5 fruit fly cellular contexts compared by ENCODE assay signal in genomic region chrX:6338738-6339614, dm6.
A peak's percentile ranks its signal among the peaks of the same experiment; 100 is the strongest.
TF ChIP-seq lines count a peak whose summit lies in the region.

No protein-coding gene starts in this region.

- no peak for TF ChIP-seq CTCF in whole organism, embryonic (GFP tag; optimal IDR thresholded peaks at IDR 0.05; lab: Kevin White, UChicago)

TF ChIP-seq in whole organism, adult, 20 proteins besides CTCF, POLR2A, EP300 and RAD21:
- TF ChIP-seq CG7101 (tag; optimal IDR thresholded peaks at IDR 0.05; lab: Kevin White, UChicago) (peak; percentile 17), Hr96 (GFP tag; optimal IDR thresholded peaks at IDR 0.05; lab: Kevin White, UChicago) (no peak), toe (GFP tag; optimal IDR thresholded peaks at IDR 0.05; lab: Kevin White, UChicago) (no peak), CG14711 (tag; optimal IDR thresholded peaks at IDR 0.05; lab: Kevin White, UChicago) (no peak), CG12768 (GFP tag; optimal IDR thresholded peaks at IDR 0.05; lab: Kevin White, UChicago) (no peak), tj (GFP tag; optimal IDR thresholded peaks at IDR 0.05; lab: Kevin White, UChicago) (peak; percentile 13), cic (GFP tag; optimal IDR thresholded peaks at IDR 0.05; lab: Kevin White, UChicago) (no peak), CG11617 (GFP tag; optimal IDR thresholded peaks at IDR 0.05; lab: Kevin White, UChicago) (no peak), ovo (GFP tag; optimal IDR thresholded peaks at IDR 0.05; lab: Kevin White, UChicago) (no peak)

TF ChIP-seq in whole organism, embryonic, 481 proteins besides CTCF, POLR2A, EP300 and RAD21 (continues in another document):
- TF ChIP-seq cad (GFP tag; optimal IDR thresholded peaks at IDR 0.05; lab: Kevin White, UChicago): no peak
- peak in 1 of 2 experiments; percentile 21 for TF ChIP-seq bsh (GFP tag; optimal IDR thresholded peaks at IDR 0.05; lab: Kevin White, UChicago)
- TF ChIP-seq mld (GFP tag; IDR thresholded peaks at IDR 0.05; lab: Robert Waterston, UW; ENCODE audit: partially characterized antibody): no peak
- no peak for TF ChIP-seq amos (GFP tag; IDR thresholded peaks at IDR 0.05; lab: Robert Waterston, UW; ENCODE audit: partially characterized antibody)
- no peak for TF ChIP-seq CG32772 (GFP tag; IDR thresholded peaks at IDR 0.05; lab: Robert Waterston, UW)
- no peak for TF ChIP-seq odd (GFP tag; optimal IDR thresholded peaks at IDR 0.05; lab: Kevin White, UChicago)
- no peak for TF ChIP-seq CG16813 (GFP tag; IDR thresholded peaks at IDR 0.05; lab: Robert Waterston, UW; ENCODE audit: partially characterized antibody)
- TF ChIP-seq CG6854 (GFP tag; optimal IDR thresholded peaks at IDR 0.05; lab: Kevin White, UChicago): no peak
- TF ChIP-seq NFAT (GFP tag; IDR thresholded peaks at IDR 0.05; lab: Robert Waterston, UW): 0 out of 2 replicates have a peak, but pooled peaks have one; percentile 4
- TF ChIP-seq CG6254 (GFP tag; optimal IDR thresholded peaks at IDR 0.05; lab: Kevin White, UChicago): peak; percentile 15
- TF ChIP-seq CG9437 (GFP tag; optimal IDR thresholded peaks at IDR 0.05; lab: Kevin White, UChicago): peak; percentile 19
- TF ChIP-seq gt (GFP tag; IDR thresholded peaks at IDR 0.05; lab: Robert Waterston, UW): no peak
- no peak for TF ChIP-seq NC2β (GFP tag; optimal IDR thresholded peaks at IDR 0.05; lab: Kevin White, UChicago)
- TF ChIP-seq her (GFP tag; optimal IDR thresholded peaks at IDR 0.05; lab: Kevin White, UChicago): no peak
- no peak for TF ChIP-seq CG15073 (GFP tag; optimal IDR thresholded peaks at IDR 0.05; lab: Kevin White, UChicago)
- no peak for TF ChIP-seq CG10267 (tag; optimal IDR thresholded peaks at IDR 0.05; lab: Kevin White, UChicago)
- TF ChIP-seq az2 (GFP tag; optimal IDR thresholded peaks at IDR 0.05; lab: Kevin White, UChicago): no peak
- TF ChIP-seq aop (GFP tag; IDR thresholded peaks at IDR 0.05; lab: Robert Waterston, UW): no peak
- TF ChIP-seq TFAM (GFP tag; optimal IDR thresholded peaks at IDR 0.05; lab: Kevin White, UChicago): no peak
- TF ChIP-seq CG17186 (GFP tag; optimal IDR thresholded peaks at IDR 0.05; lab: Kevin White, UChicago): no peak
- no peak for TF ChIP-seq YL-1 (GFP tag; optimal IDR thresholded peaks at IDR 0.05; lab: Kevin White, UChicago)

TF ChIP-seq in whole organism, prepupa, 60 proteins besides CTCF, POLR2A, EP300 and RAD21 (continues in another document):
- TF ChIP-seq CG10669 (GFP tag; optimal IDR thresholded peaks at IDR 0.05; lab: Kevin White, UChicago) (peak; percentile 63), Sox14 (GFP tag; optimal IDR thresholded peaks at IDR 0.05; lab: Kevin White, UChicago) (peak; percentile 79), CG10631 (GFP tag; optimal IDR thresholded peaks at IDR 0.05; lab: Kevin White, UChicago) (peak; percentile 66), CG6792 (GFP tag; optimal IDR thresholded peaks at IDR 0.05; lab: Kevin White, UChicago) (peak; percentile 48), CG31627 (GFP tag; optimal IDR thresholded peaks at IDR 0.05; lab: Kevin White, UChicago) (peak; percentile 64), CG3032 (tag; optimal IDR thresholded peaks at IDR 0.05; lab: Kevin White, UChicago) (peak; percentile 65), achi (GFP tag; optimal IDR thresholded peaks at IDR 0.05; lab: Kevin White, UChicago) (peak; percentile 48), CG11294 (GFP tag; IDR thresholded peaks at IDR 0.05; lab: Robert Waterston, UW) (peak; percentile 56), CG8119 (GFP tag; IDR thresholded peaks at IDR 0.05; lab: Robert Waterston, UW) (peak; percentile 47; the same call in 2 of the 3 replicates), CG32006 (GFP tag; optimal IDR thresholded peaks at IDR 0.05; lab: Kevin White, UChicago) (peak; percentile 79), Hr38 (GFP tag; optimal IDR thresholded peaks at IDR 0.05; lab: Kevin White, UChicago) (no peak), CG6163 (GFP tag; IDR thresholded peaks at IDR 0.05; lab: Robert Waterston, UW) (peak; percentile 63), OdsH (GFP tag; optimal IDR thresholded peaks at IDR 0.05; lab: Kevin White, UChicago) (peak; percentile 54), CG3919 (GFP tag; optimal IDR thresholded peaks at IDR 0.05; lab: Kevin White, UChicago) (peak; percentile 47), vri (GFP tag; optimal IDR thresholded peaks at IDR 0.05; lab: Kevin White, UChicago) (peak; percentile 9), lz (GFP tag; optimal IDR thresholded peaks at IDR 0.05; lab: Kevin White, UChicago) (peak; percentile 60), pdm3 (GFP tag; optimal IDR thresholded peaks at IDR 0.05; lab: Kevin White, UChicago) (peak; percentile 64), CG34406 (GFP tag; optimal IDR thresholded peaks at IDR 0.05; lab: Kevin White, UChicago) (peak; percentile 55), CG9139 (GFP tag; optimal IDR thresholded peaks at IDR 0.05; lab: Kevin White, UChicago) (no peak), topi (GFP tag; optimal IDR thresholded peaks at IDR 0.05; lab: Kevin White, UChicago) (peak; percentile 61), dac (GFP tag; optimal IDR thresholded peaks at IDR 0.05; lab: Kevin White, UChicago) (no peak)

TF ChIP-seq in whole organism, pupa, 21 proteins besides CTCF, POLR2A, EP300 and RAD21:
- TF ChIP-seq CG8159 (tag; optimal IDR thresholded peaks at IDR 0.05; lab: Kevin White, UChicago) (peak; percentile 73), Snoo (tag; optimal IDR thresholded peaks at IDR 0.05; lab: Kevin White, UChicago) (peak; percentile 41), CG17806 (tag; optimal IDR thresholded peaks at IDR 0.05; lab: Kevin White, UChicago) (peak; percentile 61), CG9948 (tag; optimal IDR thresholded peaks at IDR 0.05; lab: Kevin White, UChicago) (peak; percentile 67), rn (GFP tag; IDR thresholded peaks at IDR 0.05; lab: Robert Waterston, UW) (no peak), D1 (tag; optimal IDR thresholded peaks at IDR 0.05; lab: Kevin White, UChicago) (no peak), CG15710 (tag; optimal IDR thresholded peaks at IDR 0.05; lab: Kevin White, UChicago) (peak; percentile 57), CG14655 (GFP tag; optimal IDR thresholded peaks at IDR 0.05; lab: Kevin White, UChicago) (peak; percentile 73), CG8301 (tag; optimal IDR thresholded peaks at IDR 0.05; lab: Kevin White, UChicago) (peak; percentile 54), CG10348 (GFP tag; IDR thresholded peaks at IDR 0.05; lab: Robert Waterston, UW) (no peak), CG13204 (GFP tag; optimal IDR thresholded peaks at IDR 0.05; lab: Kevin White, UChicago) (no peak), CG4496 (GFP tag; IDR thresholded peaks at IDR 0.05; lab: Robert Waterston, UW) (peak; percentile 76), EcR (GFP tag; optimal IDR thresholded peaks at IDR 0.05; lab: Kevin White, UChicago) (peak; percentile 6), CG12605 (GFP tag; IDR thresholded peaks at IDR 0.05; lab: Robert Waterston, UW) (peak; percentile 30; the same call in 1 of the 2 replicates), Ets98B (GFP tag; IDR thresholded peaks at IDR 0.05; lab: Robert Waterston, UW) (peak; percentile 52), Pif1A (GFP tag; optimal IDR thresholded peaks at IDR 0.05; lab: Kevin White, UChicago) (peak; percentile 53), Pif1B (GFP tag; optimal IDR thresholded peaks at IDR 0.05; lab: Kevin White, UChicago) (peak; percentile 15), CG32121 (GFP tag; IDR thresholded peaks at IDR 0.05; lab: Robert Waterston, UW) (peak; percentile 49; the same call in 1 of the 2 replicates), CG34367 (tag; optimal IDR thresholded peaks at IDR 0.05; lab: Kevin White, UChicago) (peak; percentile 49), fd96Ca (GFP tag; IDR thresholded peaks at IDR 0.05; lab: Robert Waterston, UW) (peak; percentile 68; the same call in 2 of the 3 replicates), gl (tag; optimal IDR thresholded peaks at IDR 0.05; lab: Kevin White, UChicago) (peak; percentile 11)

TF ChIP-seq in whole organism, wandering third instar larva, 38 proteins besides CTCF, POLR2A, EP300 and RAD21:
- TF ChIP-seq psq (GFP tag; optimal IDR thresholded peaks at IDR 0.05; lab: Kevin White, UChicago) (no peak), h (GFP tag; optimal IDR thresholded peaks at IDR 0.05; lab: Kevin White, UChicago) (peak; percentile 55), br (GFP tag; optimal IDR thresholded peaks at IDR 0.05; lab: Kevin White, UChicago) (peak; percentile 39), sv (GFP tag; optimal IDR thresholded peaks at IDR 0.05; lab: Kevin White, UChicago) (no peak), dl (GFP tag; optimal IDR thresholded peaks at IDR 0.05; lab: Kevin White, UChicago; ENCODE audit: insufficient read depth in 1 of 2, partially characterized antibody in 2 of 2) (peak; percentile 14 to 47), Myc (optimal IDR thresholded peaks at IDR 0.05; lab: Kevin White, UChicago) (no peak), Abd-B (GFP tag; optimal IDR thresholded peaks at IDR 0.05; lab: Kevin White, UChicago) (no peak), Rel (GFP tag; optimal IDR thresholded peaks at IDR 0.05; lab: Kevin White, UChicago) (no peak), Rel (tag; optimal IDR thresholded peaks at IDR 0.05; lab: Kevin White, UChicago) (no peak), usp (GFP tag; optimal IDR thresholded peaks at IDR 0.05; lab: Kevin White, UChicago) (no peak), Dfd (GFP tag; optimal IDR thresholded peaks at IDR 0.05; lab: Kevin White, UChicago) (no peak), sage (GFP tag; optimal IDR thresholded peaks at IDR 0.05; lab: Kevin White, UChicago) (no peak), Jra (GFP tag; optimal IDR thresholded peaks at IDR 0.05; lab: Kevin White, UChicago) (no peak), Dif (GFP tag; optimal IDR thresholded peaks at IDR 0.05; lab: Kevin White, UChicago; ENCODE audit: partially characterized antibody) (peak; percentile 59), CrebA (GFP tag; optimal IDR thresholded peaks at IDR 0.05; lab: Kevin White, UChicago; ENCODE audit: borderline replicate concordance) (no peak), HLH106 (tag; optimal IDR thresholded peaks at IDR 0.05; lab: Kevin White, UChicago) (peak; percentile 53), ey (GFP tag; optimal IDR thresholded peaks at IDR 0.05; lab: Kevin White, UChicago) (peak; percentile 48), lola (GFP tag; optimal IDR thresholded peaks at IDR 0.05; lab: Kevin White, UChicago) (no peak), CG9705 (GFP tag; optimal IDR thresholded peaks at IDR 0.05; lab: Kevin White, UChicago) (no peak), Sp1 (GFP tag; optimal IDR thresholded peaks at IDR 0.05; lab: Kevin White, UChicago) (peak; percentile 13), pan (optimal IDR thresholded peaks at IDR 0.05; lab: Kevin White, UChicago) (no peak), OdsH (GFP tag; optimal IDR thresholded peaks at IDR 0.05; lab: Kevin White, UChicago) (peak; percentile 23), N (GFP tag; optimal IDR thresholded peaks at IDR 0.05; lab: Kevin White, UChicago) (no peak), fru (GFP tag; optimal IDR thresholded peaks at IDR 0.05; lab: Kevin White, UChicago) (peak; percentile 57), Hnf4 (GFP tag; optimal IDR thresholded peaks at IDR 0.05; lab: Kevin White, UChicago) (peak; percentile 8), foxo (GFP tag; optimal IDR thresholded peaks at IDR 0.05; lab: Kevin White, UChicago) (peak in 1 of 2 experiments; percentile 62), dmrt93B (GFP tag; optimal IDR thresholded peaks at IDR 0.05; lab: Kevin White, UChicago) (peak; percentile 22), rgr (GFP tag; optimal IDR thresholded peaks at IDR 0.05; lab: Kevin White, UChicago) (peak; percentile 19)
